Worm (Caenorhabditis elegans) whole organism, L1 larva: Measurements from ENCODE around the gene hlh-4.

Experiments used
- C04F5.9 ChIP-seq: sonication (generic microtip); optimal IDR thresholded peaks from 2 replicates; lab custom pipeline; 2016; ENCODE audit warnings: missing genetic modification characterization, missing compliant biosample characterization
- aha-1 ChIP-seq: fragments of 150-350 bp; optimal IDR thresholded peaks from 2 replicates; lab custom pipeline; 2014; ENCODE audit warnings: missing biosample characterization, missing genetic modification characterization
- ama-1 ChIP-seq: fragments of 150-350 bp; optimal IDR thresholded peaks from 2 replicates; lab custom pipeline; 2014
- blmp-1 ChIP-seq: fragments of 150-350 bp; optimal IDR thresholded peaks from 2 replicates; lab custom pipeline; 2014; ENCODE audit warnings: missing biosample characterization, missing genetic modification characterization
- ceh-63 ChIP-seq: fragments of 200-800 bp; sonication (Bioruptor generic); optimal IDR thresholded peaks from 2 replicates; lab custom pipeline; 2018; ENCODE audit warnings: mild to moderate bottlenecking, missing genetic modification characterization, missing compliant biosample characterization
- ceh-8 ChIP-seq: fragments of 200-800 bp; sonication (Bioruptor generic); optimal IDR thresholded peaks from 2 replicates; lab custom pipeline; 2018; ENCODE audit warnings: mild to moderate bottlenecking, missing genetic modification characterization, moderate library complexity, missing compliant biosample characterization
- ceh-88 ChIP-seq: fragments of 200-800 bp; sonication (Bioruptor generic); IDR thresholded peaks from 2 replicates; pipeline ENCODE4 v1.3.6; 2022; ENCODE audit warnings: missing genetic modification characterization, missing compliant biosample characterization
- ceh-90 ChIP-seq: sonication (generic microtip); optimal IDR thresholded peaks from 2 replicates; lab custom pipeline; 2016; ENCODE audit warnings: missing genetic modification characterization, missing compliant biosample characterization
- dsc-1 ChIP-seq: sonication (generic microtip); optimal IDR thresholded peaks from 2 replicates; lab custom pipeline; 2016; ENCODE audit warnings: mild to moderate bottlenecking, missing genetic modification characterization, missing compliant biosample characterization
- efl-1 ChIP-seq, 4 experiments: fragments of 150-350 bp; optimal IDR thresholded peaks in 3 of 4; peaks in 1 of 4; 1 replicate in 1 of 4; 2 replicates in 3 of 4; lab custom pipeline; 2014; ENCODE audit warnings: missing biosample characterization in 2 of 4, missing genetic modification characterization in 2 of 4, missing genetic modification reagents in 2 of 4
- efl-3 ChIP-seq: fragments of 200-800 bp; sonication (Bioruptor generic); optimal IDR thresholded peaks from 2 replicates; lab custom pipeline; 2018; ENCODE audit warnings: mild to moderate bottlenecking, missing genetic modification characterization, missing compliant biosample characterization
- elt-2 ChIP-seq: sonication (generic microtip); optimal IDR thresholded peaks from 2 replicates; lab custom pipeline; 2016; ENCODE audit warnings: missing genetic modification characterization, mild to moderate bottlenecking, inconsistent platforms, missing compliant biosample characterization, missing genetic modification reagents
- elt-3 ChIP-seq, 6 experiments: fragments of 150-350 bp in 1 of 6; sonication (generic microtip); optimal IDR thresholded peaks; 2 replicates each; lab custom pipeline; 2017 to 2018; ENCODE audit warnings: missing biosample characterization in 6 of 6, missing genetic modification characterization in 6 of 6, inconsistent platforms in 1 of 6
- fkh-4 ChIP-seq: sonication (generic microtip); optimal IDR thresholded peaks from 2 replicates; lab custom pipeline; 2016; ENCODE audit warnings: missing compliant biosample characterization, missing genetic modification characterization, borderline replicate concordance
- fkh-8 ChIP-seq: sonication (generic microtip); optimal IDR thresholded peaks from 2 replicates; lab custom pipeline; 2016; ENCODE audit warnings: mild to moderate bottlenecking, missing genetic modification characterization, missing compliant biosample characterization
- hlh-17 ChIP-seq: fragments of 200-800 bp; sonication (Bioruptor generic); optimal IDR thresholded peaks from 2 replicates; lab custom pipeline; 2018; ENCODE audit warnings: missing genetic modification characterization, mild to moderate bottlenecking, missing compliant biosample characterization, moderate library complexity, borderline replicate concordance
- hlh-4 ChIP-seq: sonication (generic microtip); optimal IDR thresholded peaks from 2 replicates; lab custom pipeline; 2016; ENCODE audit warnings: mild to moderate bottlenecking, missing genetic modification characterization, missing compliant biosample characterization
- hpl-2 ChIP-seq: fragments of 150-350 bp; optimal IDR thresholded peaks from 2 replicates; lab custom pipeline; 2014; ENCODE audit warnings: missing biosample characterization, missing genetic modification reagents, missing genetic modification characterization
- jun-1 ChIP-seq: fragments of 150-350 bp; optimal IDR thresholded peaks from 2 replicates; lab custom pipeline; 2014; ENCODE audit warnings: missing biosample characterization, missing genetic modification reagents, missing genetic modification characterization
- lin-13 ChIP-seq: fragments of 150-350 bp; optimal IDR thresholded peaks from 2 replicates; lab custom pipeline; 2014; ENCODE audit warnings: missing biosample characterization, missing genetic modification reagents, missing genetic modification characterization
- lin-14 ChIP-seq: fragments of 200-800 bp; sonication (Bioruptor generic); optimal IDR thresholded peaks from 2 replicates; lab custom pipeline; 2018; ENCODE audit warnings: mild to moderate bottlenecking, missing genetic modification characterization, moderate library complexity, missing compliant biosample characterization
- lin-15B ChIP-seq: fragments of 150-350 bp; sonication (generic microtip); optimal IDR thresholded peaks from 3 replicates; lab custom pipeline; 2014; ENCODE audit warnings: missing biosample characterization, missing genetic modification characterization
- lin-35 ChIP-seq, 2 experiments: fragments of 150-350 bp; optimal IDR thresholded peaks; 2 replicates each; lab custom pipeline; 2014; ENCODE audit warnings: missing biosample characterization in 2 of 2, missing genetic modification characterization in 2 of 2, missing genetic modification reagents in 2 of 2
- lsy-2 ChIP-seq, 2 experiments: fragments of 150-350 bp; optimal IDR thresholded peaks; 2 replicates each; lab custom pipeline; 2014; ENCODE audit warnings: missing biosample characterization in 2 of 2, missing genetic modification characterization in 2 of 2
- mab-9 ChIP-seq: fragments of 200-800 bp; sonication (Bioruptor generic); IDR thresholded peaks from 2 replicates; pipeline ENCODE4 v1.3.6; 2022; ENCODE audit warnings: missing genetic modification reagents, missing genetic modification characterization, missing compliant biosample characterization
- mdl-1 ChIP-seq, 2 experiments: fragments of 150-350 bp; optimal IDR thresholded peaks; 2 replicates each; lab custom pipeline; 2014 to 2017; ENCODE audit warnings: missing biosample characterization in 2 of 2, missing genetic modification characterization in 2 of 2, inconsistent platforms in 1 of 2
- mep-1 ChIP-seq: fragments of 150-350 bp; optimal IDR thresholded peaks from 2 replicates; lab custom pipeline; 2014; ENCODE audit warnings: missing biosample characterization, missing genetic modification characterization
- nhr-19 ChIP-seq: fragments of 200-800 bp; sonication (Bioruptor generic); conservative IDR thresholded peaks from 2 replicates; pipeline ENCODE4 v1.3.6; 2022; ENCODE audit warnings: missing genetic modification characterization, missing compliant biosample characterization
- nhr-20 ChIP-seq: sonication (generic microtip); optimal IDR thresholded peaks from 2 replicates; lab custom pipeline; 2016; ENCODE audit warnings: mild to moderate bottlenecking, missing genetic modification characterization, missing compliant biosample characterization
- nhr-237 ChIP-seq: fragments of 150-350 bp; optimal IDR thresholded peaks from 2 replicates; lab custom pipeline; 2014; ENCODE audit warnings: missing biosample characterization, missing genetic modification characterization
- nhr-47 ChIP-seq: sonication (generic microtip); optimal IDR thresholded peaks from 2 replicates; lab custom pipeline; 2016; ENCODE audit warnings: mild to moderate bottlenecking, missing genetic modification characterization, moderate library complexity, missing compliant biosample characterization
- nhr-77 ChIP-seq: fragments of 150-350 bp; optimal IDR thresholded peaks from 2 replicates; lab custom pipeline; 2014; ENCODE audit warnings: missing biosample characterization, missing genetic modification characterization
- nhr-85 ChIP-seq: sonication (generic microtip); peaks from one replicate; lab custom pipeline; 2016; ENCODE audit warnings: missing genetic modification characterization, inconsistent platforms, missing compliant biosample characterization
- nhr-90 ChIP-seq: sonication (generic microtip); optimal IDR thresholded peaks from 2 replicates; lab custom pipeline; 2016; ENCODE audit warnings: mild to moderate bottlenecking, missing genetic modification characterization, missing compliant biosample characterization; ENCODE audit not compliant: poor library complexity
- pag-3 ChIP-seq: sonication (generic microtip); optimal IDR thresholded peaks from 2 replicates; lab custom pipeline; 2017; ENCODE audit warnings: missing genetic modification characterization, mild to moderate bottlenecking, missing compliant biosample characterization, antibody characterized with exemption, borderline replicate concordance; ENCODE audit not compliant: insufficient read depth
- pax-3 ChIP-seq: fragments of 200-800 bp; sonication (Bioruptor generic); optimal IDR thresholded peaks from 2 replicates; lab custom pipeline; 2018; ENCODE audit warnings: mild to moderate bottlenecking, missing genetic modification characterization, moderate library complexity, missing compliant biosample characterization
- rnt-1 ChIP-seq: sonication (generic microtip); optimal IDR thresholded peaks from 2 replicates; lab custom pipeline; 2016; ENCODE audit warnings: mild to moderate bottlenecking, missing genetic modification characterization, moderate library complexity, missing compliant biosample characterization
- snu-23 ChIP-seq: sonication (generic microtip); optimal IDR thresholded peaks from 2 replicates; lab custom pipeline; 2016; ENCODE audit warnings: missing genetic modification characterization, missing compliant biosample characterization
- sup-37 ChIP-seq: fragments of 200-800 bp; sonication (Bioruptor generic); optimal IDR thresholded peaks from 2 replicates; lab custom pipeline; 2018; ENCODE audit warnings: mild to moderate bottlenecking, missing genetic modification characterization, missing compliant biosample characterization
- swsn-7 ChIP-seq: sonication (generic microtip); optimal IDR thresholded peaks from 2 replicates; lab custom pipeline; 2016; ENCODE audit warnings: missing genetic modification characterization, missing compliant biosample characterization
- tbx-2 ChIP-seq: sonication (generic microtip); optimal IDR thresholded peaks from 2 replicates; lab custom pipeline; 2016; ENCODE audit warnings: missing genetic modification characterization, missing compliant biosample characterization
- unc-130 ChIP-seq: fragments of 150-350 bp; optimal IDR thresholded peaks from 2 replicates; lab custom pipeline; 2017; ENCODE audit warnings: missing biosample characterization, missing genetic modification characterization, inconsistent platforms
- unc-62 ChIP-seq: fragments of 150-350 bp; optimal IDR thresholded peaks from 2 replicates; lab custom pipeline; 2014; ENCODE audit warnings: missing biosample characterization, missing genetic modification reagents, missing genetic modification characterization
- unc-86 ChIP-seq: sonication (generic microtip); optimal IDR thresholded peaks from 2 replicates; lab custom pipeline; 2016; ENCODE audit warnings: missing genetic modification characterization, missing compliant biosample characterization
- unc-98 ChIP-seq: fragments of 200-800 bp; sonication (Bioruptor generic); IDR thresholded peaks from 2 replicates; pipeline ENCODE4 v1.3.6; 2022; ENCODE audit warnings: missing genetic modification characterization, missing compliant biosample characterization
- vab-15 ChIP-seq: sonication (generic microtip); optimal IDR thresholded peaks from 2 replicates; lab custom pipeline; 2017; ENCODE audit warnings: missing genotype, mild to moderate bottlenecking, missing genetic modification characterization, missing compliant biosample characterization
- xbp-1 ChIP-seq: sonication (generic microtip); optimal IDR thresholded peaks from 2 replicates; lab custom pipeline; 2016; ENCODE audit warnings: missing genetic modification characterization, missing compliant biosample characterization
- zip-4 ChIP-seq: fragments of 200-800 bp; sonication (Bioruptor generic); optimal IDR thresholded peaks from 2 replicates; lab custom pipeline; 2018; ENCODE audit warnings: mild to moderate bottlenecking, missing genetic modification characterization, moderate library complexity, missing compliant biosample characterization
- ztf-4 ChIP-seq: fragments of 150-350 bp; optimal IDR thresholded peaks from 2 replicates; lab custom pipeline; 2014; ENCODE audit warnings: missing biosample characterization, missing genetic modification characterization

Gene hlh-4

ce11 chrIII:9733333-9733732 lies 5.5 kb downstream of the hlh-4 start:
- TF ChIP-seq xbp-1 (tag; lab: Kevin White, UChicago) (no peak), ceh-90 (no peak), lin-14 (peak; percentile 64), lsy-2 (tag; optimal IDR thresholded peaks at IDR 0.05; lab: Kevin White, UChicago) (peak in 1 of 2 experiments; percentile 23), lin-35 (GFP tag; optimal IDR thresholded peaks at IDR 0.05; lab: Kevin White, UChicago) (peak in 1 of 2 experiments; percentile 26), ceh-63 (GFP tag; lab: Kevin White, UChicago) (no peak), blmp-1 (tag; lab: Kevin White, UChicago) (peak; percentile 87), aha-1 (tag; lab: Kevin White, UChicago) (no peak), swsn-7 (tag; lab: Kevin White, UChicago) (no peak), pax-3 (tag; lab: Kevin White, UChicago) (no peak), ztf-4 (tag; lab: Kevin White, UChicago) (no peak), efl-3 (no peak), snu-23 (peak; percentile 22), pag-3 (tag; lab: Kevin White, UChicago) (no peak), efl-1 (optimal IDR thresholded peaks at IDR 0.05; lab: Kevin White, UChicago) (no peak), efl-1 (GFP tag; optimal IDR thresholded peaks at IDR 0.05 in 1 of 2; lab: Kevin White, UChicago) (no peak), mep-1 (peak; percentile 32), ceh-8 (GFP tag; lab: Kevin White, UChicago) (no peak), unc-62 (GFP tag; lab: Kevin White, UChicago) (no peak), C04F5.9 (no peak), hlh-4 (tag; lab: Kevin White, UChicago) (no peak), nhr-77 (no peak), fkh-4 (tag; lab: Kevin White, UChicago) (no peak), ceh-88 (no peak), dsc-1 (tag; lab: Kevin White, UChicago) (no peak), nhr-47 (no peak), mab-9 (GFP tag; lab: Robert Waterston, UW) (no peak), rnt-1 (tag; lab: Kevin White, UChicago) (no peak), hpl-2 (GFP tag; lab: Kevin White, UChicago) (no peak), nhr-90 (no peak), lin-13 (no peak), mdl-1 (tag; optimal IDR thresholded peaks at IDR 0.05; lab: Kevin White, UChicago) (no peak), unc-98 (GFP tag; lab: Robert Waterston, UW) (no peak), elt-2 (no peak), tbx-2 (tag; lab: Kevin White, UChicago) (no peak), ama-1 (no peak), zip-4 (GFP tag; lab: Kevin White, UChicago) (no peak), nhr-20 (peak; percentile 3), jun-1 (tag; lab: Kevin White, UChicago) (no peak), vab-15 (tag; lab: Kevin White, UChicago) (no peak), unc-130 (no peak), unc-86 (tag; lab: Kevin White, UChicago) (no peak), sup-37 (no peak), hlh-17 (no peak), elt-3 (tag; optimal IDR thresholded peaks at IDR 0.05; lab: Kevin White, UChicago) (peak in 1 of 6 experiments; percentile 27), fkh-8 (no peak), nhr-85 (peak; percentile 74), nhr-237 (tag; lab: Kevin White, UChicago) (no peak), lin-15B (no peak), nhr-19 (GFP tag; lab: Robert Waterston, UW) (no peak)
